Worm (Caenorhabditis elegans) whole organism, L2 larva: ENCODE results near the gene F14E5.2.
A peak's percentile ranks its signal among the peaks of the same experiment; 100 is the strongest.

ENCODE experiments used
- C34F6.9 ChIP-seq: fragments of 150-350 bp; optimal IDR thresholded peaks from 2 replicates; lab custom pipeline; 2014; ENCODE audit warnings: missing biosample characterization, missing genetic modification characterization
- F13H6.1 ChIP-seq: sonication (generic microtip); optimal IDR thresholded peaks from 2 replicates; lab custom pipeline; 2016; ENCODE audit warnings: missing genetic modification characterization, missing compliant biosample characterization
- R02D3.7 ChIP-seq: fragments of 150-350 bp; optimal IDR thresholded peaks from 2 replicates; lab custom pipeline; 2014; ENCODE audit warnings: missing biosample characterization, missing genetic modification characterization
- Y55F3AM.14 ChIP-seq: fragments of 200-800 bp; sonication (Bioruptor generic); optimal IDR thresholded peaks from 2 replicates; lab custom pipeline; 2018; ENCODE audit warnings: mild to moderate bottlenecking, missing genetic modification characterization, missing compliant biosample characterization
- ama-1 ChIP-seq: fragments of 150-350 bp; optimal IDR thresholded peaks from 2 replicates; lab custom pipeline; 2018; ENCODE audit warnings: inconsistent platforms
- blmp-1 ChIP-seq: sonication (generic microtip); optimal IDR thresholded peaks from 2 replicates; lab custom pipeline; 2017; ENCODE audit warnings: missing genetic modification characterization, mild to moderate bottlenecking, missing compliant biosample characterization, antibody characterized with exemption, moderate library complexity; ENCODE audit not compliant: insufficient read depth
- ceh-16 ChIP-seq: fragments of 150-350 bp; optimal IDR thresholded peaks from 2 replicates; lab custom pipeline; 2014; ENCODE audit warnings: missing biosample characterization, missing genetic modification characterization
- ceh-82 ChIP-seq: fragments of 150-350 bp; optimal IDR thresholded peaks from 2 replicates; lab custom pipeline; 2014; ENCODE audit warnings: missing biosample characterization, missing genetic modification characterization
- crh-2 ChIP-seq: sonication (generic microtip); optimal IDR thresholded peaks from 2 replicates; lab custom pipeline; 2017; ENCODE audit warnings: missing biosample characterization, missing genetic modification characterization
- dmd-4 ChIP-seq: sonication (generic microtip); optimal IDR thresholded peaks from 2 replicates; lab custom pipeline; 2017; ENCODE audit warnings: missing biosample characterization, missing genetic modification characterization
- egl-27 ChIP-seq: sonication (generic microtip); optimal IDR thresholded peaks from 3 replicates; lab custom pipeline; 2017; ENCODE audit warnings: missing biosample characterization, missing genetic modification reagents, missing genetic modification characterization
- elt-1 ChIP-seq: fragments of 150-350 bp; optimal IDR thresholded peaks from 2 replicates; lab custom pipeline; 2014; ENCODE audit warnings: missing biosample characterization, missing genetic modification characterization
- fos-1 ChIP-seq: fragments of 150-350 bp; optimal IDR thresholded peaks from 2 replicates; lab custom pipeline; 2014; ENCODE audit warnings: missing biosample characterization, missing genetic modification characterization
- gmeb-1 ChIP-seq: fragments of 150-350 bp; optimal IDR thresholded peaks from 2 replicates; lab custom pipeline; 2014; ENCODE audit warnings: missing biosample characterization, missing genetic modification characterization
- lin-39 ChIP-seq: fragments of 150-350 bp; optimal IDR thresholded peaks from 2 replicates; lab custom pipeline; 2014; ENCODE audit warnings: missing biosample characterization, missing genetic modification reagents, missing genetic modification characterization
- lsy-2 ChIP-seq, 2 experiments: fragments of 150-350 bp in 1 of 2; sonication (generic microtip) in 1 of 2; optimal IDR thresholded peaks; 2 replicates each; lab custom pipeline; 2014 to 2017; ENCODE audit warnings: missing biosample characterization in 2 of 2, missing genetic modification characterization in 2 of 2
- mab-5 ChIP-seq: fragments of 150-350 bp; optimal IDR thresholded peaks from 2 replicates; lab custom pipeline; 2014; ENCODE audit warnings: missing biosample characterization, missing genetic modification characterization
- mbf-1 ChIP-seq: sonication (generic microtip); optimal IDR thresholded peaks from 2 replicates; lab custom pipeline; 2017; ENCODE audit warnings: missing biosample characterization, missing genetic modification characterization
- mdl-1 ChIP-seq, 2 experiments: fragments of 150-350 bp in 1 of 2; sonication (generic microtip) in 1 of 2; optimal IDR thresholded peaks; 2 replicates each; lab custom pipeline; 2017; ENCODE audit warnings: missing biosample characterization in 2 of 2, missing genetic modification characterization in 2 of 2
- nhr-11 ChIP-seq: fragments of 150-350 bp; optimal IDR thresholded peaks from 2 replicates; lab custom pipeline; 2014; ENCODE audit warnings: missing biosample characterization, missing genetic modification characterization
- nhr-12 ChIP-seq: fragments of 150-350 bp; optimal IDR thresholded peaks from 2 replicates; lab custom pipeline; 2014; ENCODE audit warnings: missing biosample characterization, missing genetic modification characterization
- nhr-129 ChIP-seq: fragments of 150-350 bp; optimal IDR thresholded peaks from 2 replicates; lab custom pipeline; 2014; ENCODE audit warnings: missing biosample characterization, missing genetic modification characterization
- nhr-21 ChIP-seq: fragments of 150-350 bp; optimal IDR thresholded peaks from 2 replicates; lab custom pipeline; 2014; ENCODE audit warnings: missing biosample characterization, missing genetic modification characterization
- nhr-23 ChIP-seq: fragments of 150-350 bp; optimal IDR thresholded peaks from 2 replicates; lab custom pipeline; 2014; ENCODE audit warnings: missing biosample characterization, missing genetic modification reagents, missing genetic modification characterization
- nhr-237 ChIP-seq: fragments of 150-350 bp; optimal IDR thresholded peaks from 2 replicates; lab custom pipeline; 2014; ENCODE audit warnings: missing biosample characterization, missing genetic modification characterization
- nhr-25 ChIP-seq: fragments of 150-350 bp; sonication (generic microtip); optimal IDR thresholded peaks from 3 replicates; lab custom pipeline; 2014; ENCODE audit warnings: missing biosample characterization, missing genetic modification characterization
- nhr-6 ChIP-seq: fragments of 150-350 bp; optimal IDR thresholded peaks from 2 replicates; lab custom pipeline; 2014; ENCODE audit warnings: missing biosample characterization, missing genetic modification characterization
- nhr-77 ChIP-seq: fragments of 150-350 bp; optimal IDR thresholded peaks from 2 replicates; lab custom pipeline; 2014; ENCODE audit warnings: missing biosample characterization, missing genetic modification characterization
- peb-1 ChIP-seq: fragments of 150-350 bp; optimal IDR thresholded peaks from 2 replicates; lab custom pipeline; 2014; ENCODE audit warnings: missing biosample characterization, missing genetic modification characterization
- sem-4 ChIP-seq: fragments of 150-350 bp; optimal IDR thresholded peaks from 2 replicates; lab custom pipeline; 2014; ENCODE audit warnings: missing biosample characterization, missing genetic modification reagents, missing genetic modification characterization
- skn-1 ChIP-seq: sonication (generic microtip); optimal IDR thresholded peaks from 2 replicates; lab custom pipeline; 2017; ENCODE audit warnings: missing biosample characterization, missing genetic modification characterization
- sma-3 ChIP-seq: sonication (generic microtip); optimal IDR thresholded peaks from 2 replicates; lab custom pipeline; 2016; ENCODE audit warnings: missing genetic modification reagents, missing genetic modification characterization, missing compliant biosample characterization
- sma-9 ChIP-seq, 2 experiments: fragments of 150-350 bp in 1 of 2; sonication (generic microtip) in 1 of 2; optimal IDR thresholded peaks; 2 replicates each; lab custom pipeline; 2014 to 2016; ENCODE audit warnings: missing genetic modification characterization in 2 of 2, mild to moderate bottlenecking in 1 of 2, missing biosample characterization in 1 of 2, missing compliant biosample characterization in 1 of 2, missing genetic modification reagents in 1 of 2, moderate library complexity in 1 of 2
- snpc-4 ChIP-seq: fragments of 150-350 bp; optimal IDR thresholded peaks from 2 replicates; lab custom pipeline; 2014; ENCODE audit warnings: missing biosample characterization, missing genetic modification characterization
- unc-39 ChIP-seq: fragments of 150-350 bp; optimal IDR thresholded peaks from 2 replicates; lab custom pipeline; 2014; ENCODE audit warnings: missing biosample characterization, missing genetic modification characterization
- unc-55 ChIP-seq: fragments of 150-350 bp; sonication (generic microtip); optimal IDR thresholded peaks from 3 replicates; lab custom pipeline; 2014; ENCODE audit warnings: missing biosample characterization, missing genetic modification reagents, missing genetic modification characterization
- unc-62 ChIP-seq: fragments of 150-350 bp; optimal IDR thresholded peaks from 2 replicates; lab custom pipeline; 2014; ENCODE audit warnings: missing biosample characterization, missing genetic modification reagents, missing genetic modification characterization
- zag-1 ChIP-seq: fragments of 150-350 bp; optimal IDR thresholded peaks from 2 replicates; lab custom pipeline; 2014; ENCODE audit warnings: missing biosample characterization, missing genetic modification characterization
- ztf-1 ChIP-seq: fragments of 200-800 bp; sonication (Bioruptor generic); conservative IDR thresholded peaks from 2 replicates; pipeline ENCODE4 v1.3.6; 2022; ENCODE audit warnings: missing genetic modification characterization, missing compliant biosample characterization
- ztf-11 ChIP-seq: sonication (generic microtip); optimal IDR thresholded peaks from 2 replicates; lab custom pipeline; 2017; ENCODE audit warnings: missing biosample characterization, missing genetic modification characterization
- ztf-4 ChIP-seq: fragments of 150-350 bp; optimal IDR thresholded peaks from 2 replicates; lab custom pipeline; 2014; ENCODE audit warnings: missing biosample characterization, missing genetic modification characterization

Gene F14E5.2

DNA sequence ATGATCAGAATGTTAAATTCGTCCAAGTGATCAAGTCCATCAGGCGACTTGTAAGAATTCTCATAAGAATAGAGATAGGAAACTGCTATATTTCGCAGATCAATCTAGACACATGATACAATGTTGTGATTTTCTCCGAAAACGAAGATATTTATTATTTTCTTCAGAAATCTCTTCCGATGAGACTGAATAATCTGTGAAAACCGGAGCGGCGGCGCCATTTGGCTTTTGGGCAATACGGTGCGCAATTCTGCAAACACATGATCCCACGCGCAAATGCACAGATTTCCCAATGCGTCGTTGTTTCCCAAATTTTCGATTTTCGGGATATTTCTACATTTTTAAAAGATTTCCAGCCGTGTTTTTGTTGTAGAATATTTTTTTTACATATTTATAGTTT lies 13.5 kb upstream of the F14E5.2 start (continued):
- TF ChIP-seq mbf-1 (no peak), unc-62 (GFP tag; lab: Kevin White, UChicago) (no peak), Y55F3AM.14 (GFP tag; lab: Kevin White, UChicago) (peak; percentile 42), nhr-129 (tag; lab: Kevin White, UChicago) (no peak)

DNA sequence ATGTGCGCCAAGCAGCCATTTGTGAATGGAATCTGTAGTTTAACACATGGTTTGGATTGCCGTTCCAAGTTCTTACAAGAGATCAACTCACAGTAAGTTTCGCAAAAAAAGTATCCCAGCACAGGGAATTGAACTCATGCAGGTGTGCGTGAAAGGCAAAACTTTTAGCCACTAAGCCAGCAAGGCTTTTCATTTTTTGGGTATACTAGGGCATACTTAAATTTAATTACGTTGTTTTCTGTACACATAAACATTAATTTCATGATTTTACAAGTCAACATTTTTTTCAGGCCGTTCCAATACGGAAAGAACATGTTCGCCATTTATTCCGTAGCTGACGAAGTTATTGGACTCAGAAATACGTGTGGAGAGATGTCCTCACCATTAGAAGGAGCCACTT lies 12.9 kb upstream of the F14E5.2 start:
- TF ChIP-seq ztf-4 (peak; percentile 1), sma-9 (GFP tag; optimal IDR thresholded peaks at IDR 0.05; lab: Kevin White, UChicago) (peak; percentile 25), sma-9 (tag; optimal IDR thresholded peaks at IDR 0.05; lab: Kevin White, UChicago) (no peak), sem-4 (no peak)

DNA sequence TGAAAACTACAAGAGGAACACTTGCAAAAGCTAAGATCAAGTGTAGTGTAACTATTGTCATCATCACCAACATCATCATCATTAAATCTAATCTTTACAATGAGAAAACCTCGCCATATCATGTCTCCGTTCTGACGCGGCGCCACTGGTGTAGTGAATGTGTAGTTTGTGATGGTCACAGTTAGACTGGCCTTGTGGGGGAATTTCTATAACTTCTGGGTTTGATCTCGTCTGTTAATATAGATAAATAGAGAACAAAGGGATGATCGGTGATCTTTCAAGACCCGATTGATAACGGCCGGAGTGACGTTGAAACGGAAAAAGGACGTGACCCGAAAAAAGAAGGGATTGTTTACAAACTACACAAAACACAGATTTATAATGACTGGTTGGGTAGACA lies 12.1 kb upstream of the F14E5.2 start:
- TF ChIP-seq elt-1 (tag; lab: Kevin White, UChicago) (no peak), snpc-4 (tag; lab: Kevin White, UChicago) (no peak), nhr-25 (peak; percentile 66), mab-5 (tag; lab: Kevin White, UChicago) (no peak), fos-1 (peak; percentile 54), nhr-12 (no peak), unc-39 (tag; lab: Kevin White, UChicago) (no peak), F13H6.1 (tag; lab: Kevin White, UChicago) (peak; percentile 54), peb-1 (no peak), unc-62 (GFP tag; lab: Kevin White, UChicago) (no peak), sma-3 (GFP tag; lab: Kevin White, UChicago) (peak; percentile 85), nhr-21 (tag; lab: Kevin White, UChicago) (peak; percentile 86), ztf-1 (no peak), nhr-23 (no peak), nhr-11 (tag; lab: Kevin White, UChicago) (no peak), ama-1 (lab: Kevin White, UChicago) (no peak), blmp-1 (peak; percentile 50), zag-1 (tag; lab: Kevin White, UChicago) (no peak), nhr-77 (no peak), skn-1 (tag; lab: Kevin White, UChicago) (no peak), nhr-6 (tag; lab: Kevin White, UChicago) (no peak), sma-9 (GFP tag; optimal IDR thresholded peaks at IDR 0.05; lab: Kevin White, UChicago) (peak; percentile 90), sma-9 (tag; optimal IDR thresholded peaks at IDR 0.05; lab: Kevin White, UChicago) (no peak), ztf-11 (tag; lab: Kevin White, UChicago) (no peak), mbf-1 (no peak), egl-27 (tag; lab: Kevin White, UChicago) (peak; percentile 40), R02D3.7 (tag; lab: Kevin White, UChicago) (no peak), ceh-82 (no peak), mdl-1 (tag; optimal IDR thresholded peaks at IDR 0.05; lab: Kevin White, UChicago) (peak; percentile 5 to 20), gmeb-1 (tag; lab: Kevin White, UChicago) (no peak), C34F6.9 (tag; lab: Kevin White, UChicago) (no peak), sem-4 (no peak), nhr-129 (tag; lab: Kevin White, UChicago) (no peak), ceh-16 (tag; lab: Kevin White, UChicago) (no peak), crh-2 (no peak), nhr-237 (no peak), lsy-2 (tag; optimal IDR thresholded peaks at IDR 0.05; lab: Kevin White, UChicago) (peak in 1 of 2 experiments; percentile 37)

DNA sequence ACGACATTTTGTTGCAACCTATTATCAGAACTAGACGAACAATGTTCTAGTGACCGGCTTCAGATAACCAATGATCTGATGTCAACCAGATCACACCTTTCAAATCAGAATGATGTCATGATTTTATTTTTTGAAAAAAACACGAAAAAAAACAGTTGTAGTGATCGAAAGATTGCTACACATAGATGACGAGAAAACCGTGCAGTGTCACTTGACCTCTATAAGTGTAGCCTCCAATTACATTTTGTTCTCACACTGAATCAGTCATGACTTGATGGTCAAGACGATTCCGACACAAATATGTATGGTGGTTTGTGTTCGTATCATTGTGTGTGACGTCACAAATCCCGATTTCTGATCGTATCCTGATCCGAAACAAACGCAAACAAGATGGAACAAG lies 11.4 kb upstream of the F14E5.2 start:
- TF ChIP-seq nhr-12 (no peak), ztf-1 (no peak), crh-2 (peak; percentile 7), nhr-25 (peak; percentile 74), F13H6.1 (tag; lab: Kevin White, UChicago) (no peak), nhr-23 (no peak), dmd-4 (tag; lab: Kevin White, UChicago) (no peak), blmp-1 (peak; percentile 47), ztf-11 (tag; lab: Kevin White, UChicago) (no peak), lin-39 (tag; lab: Kevin White, UChicago) (no peak), ztf-4 (no peak), ama-1 (lab: Kevin White, UChicago) (no peak), nhr-237 (no peak), unc-55 (GFP tag; lab: Kevin White, UChicago) (no peak), nhr-6 (tag; lab: Kevin White, UChicago) (no peak), peb-1 (no peak), skn-1 (tag; lab: Kevin White, UChicago) (no peak), zag-1 (tag; lab: Kevin White, UChicago) (no peak), gmeb-1 (tag; lab: Kevin White, UChicago) (no peak), lsy-2 (tag; optimal IDR thresholded peaks at IDR 0.05; lab: Kevin White, UChicago) (no peak), Y55F3AM.14 (GFP tag; lab: Kevin White, UChicago) (no peak), sem-4 (no peak), sma-9 (GFP tag; optimal IDR thresholded peaks at IDR 0.05; lab: Kevin White, UChicago) (peak; percentile 17), sma-9 (tag; optimal IDR thresholded peaks at IDR 0.05; lab: Kevin White, UChicago) (no peak), ceh-82 (no peak)
